Worm (Caenorhabditis elegans) whole organism, L3 larva: ENCODE measurements around the gene dcn-1.

Experiments
- R02D3.7 ChIP-seq: fragments of 150-350 bp; optimal IDR thresholded peaks from 2 replicates; lab custom pipeline; 2014; ENCODE audit warnings: missing biosample characterization, missing genetic modification characterization
- aly-2 ChIP-seq: fragments of 150-350 bp; optimal IDR thresholded peaks from 2 replicates; lab custom pipeline; 2014; ENCODE audit warnings: missing biosample characterization, missing genetic modification characterization
- ceh-28 ChIP-seq: fragments of 150-350 bp; optimal IDR thresholded peaks from 2 replicates; lab custom pipeline; 2014; ENCODE audit warnings: missing biosample characterization, missing genetic modification reagents, missing genetic modification characterization
- ceh-82 ChIP-seq: fragments of 150-350 bp; optimal IDR thresholded peaks from 2 replicates; lab custom pipeline; 2014; ENCODE audit warnings: missing biosample characterization, missing genetic modification characterization
- daf-12 ChIP-seq: fragments of 150-350 bp; optimal IDR thresholded peaks from 2 replicates; lab custom pipeline; 2014; ENCODE audit warnings: missing biosample characterization, missing genetic modification reagents, missing genetic modification characterization
- egl-27 ChIP-seq: sonication (generic microtip); optimal IDR thresholded peaks from 4 replicates; lab custom pipeline; 2017; ENCODE audit warnings: missing biosample characterization, missing genetic modification reagents, missing genetic modification characterization
- egl-5 ChIP-seq: fragments of 150-350 bp; optimal IDR thresholded peaks from 2 replicates; lab custom pipeline; 2017; ENCODE audit warnings: missing biosample characterization, missing genetic modification reagents, missing genetic modification characterization, inconsistent platforms
- elt-2 ChIP-seq: sonication (generic microtip); optimal IDR thresholded peaks from 2 replicates; lab custom pipeline; 2016; ENCODE audit warnings: missing genetic modification reagents, mild to moderate bottlenecking, missing genetic modification characterization, missing compliant biosample characterization
- elt-3 ChIP-seq, 3 experiments: fragments of 150-350 bp in 1 of 3; sonication (generic microtip) in 2 of 3; optimal IDR thresholded peaks; 2 replicates in 2 of 3; 4 replicates in 1 of 3; lab custom pipeline; 2014 to 2017; ENCODE audit warnings: missing biosample characterization in 3 of 3, missing genetic modification characterization in 3 of 3
- fkh-10 ChIP-seq: sonication (generic microtip); optimal IDR thresholded peaks from 2 replicates; lab custom pipeline; 2017; ENCODE audit warnings: missing biosample characterization, missing genetic modification reagents, missing genetic modification characterization
- fkh-2 ChIP-seq: fragments of 150-350 bp; optimal IDR thresholded peaks from 2 replicates; lab custom pipeline; 2014; ENCODE audit warnings: missing biosample characterization, missing genetic modification reagents, missing genetic modification characterization
- hmg-11 ChIP-seq: sonication (generic microtip); optimal IDR thresholded peaks from 2 replicates; lab custom pipeline; 2016; ENCODE audit warnings: missing genetic modification characterization, missing compliant biosample characterization
- lin-15B ChIP-seq: fragments of 150-350 bp; optimal IDR thresholded peaks from 2 replicates; lab custom pipeline; 2014; ENCODE audit warnings: missing biosample characterization, missing genetic modification characterization
- lin-39 ChIP-seq: fragments of 150-350 bp; optimal IDR thresholded peaks from 2 replicates; lab custom pipeline; 2018; ENCODE audit warnings: missing biosample characterization, missing genetic modification reagents, missing genetic modification characterization
- lsy-12 ChIP-seq: sonication (generic microtip); optimal IDR thresholded peaks from 2 replicates; lab custom pipeline; 2016; ENCODE audit warnings: mild to moderate bottlenecking, missing genetic modification characterization, missing compliant biosample characterization
- mdl-1 ChIP-seq: fragments of 150-350 bp; optimal IDR thresholded peaks from 2 replicates; lab custom pipeline; 2014; ENCODE audit warnings: missing biosample characterization, missing genetic modification characterization
- nfya-1 ChIP-seq: sonication (generic microtip); optimal IDR thresholded peaks from 2 replicates; lab custom pipeline; 2017; ENCODE audit warnings: missing genetic modification characterization, mild to moderate bottlenecking, missing compliant biosample characterization, antibody characterized with exemption, moderate library complexity; ENCODE audit not compliant: insufficient read depth
- nhr-11 ChIP-seq: fragments of 150-350 bp; optimal IDR thresholded peaks from 2 replicates; lab custom pipeline; 2014; ENCODE audit warnings: missing biosample characterization, missing genetic modification characterization
- nhr-12 ChIP-seq: fragments of 150-350 bp; optimal IDR thresholded peaks from 2 replicates; lab custom pipeline; 2014; ENCODE audit warnings: missing biosample characterization, missing genetic modification characterization
- nhr-23 ChIP-seq: fragments of 150-350 bp; optimal IDR thresholded peaks from 2 replicates; lab custom pipeline; 2014; ENCODE audit warnings: missing biosample characterization, missing genetic modification reagents, missing genetic modification characterization
- nhr-237 ChIP-seq: fragments of 150-350 bp; optimal IDR thresholded peaks from 2 replicates; lab custom pipeline; 2014; ENCODE audit warnings: missing biosample characterization, missing genetic modification characterization
- nhr-25 ChIP-seq: sonication (generic microtip); optimal IDR thresholded peaks from 2 replicates; lab custom pipeline; 2017; ENCODE audit warnings: missing biosample characterization, missing genetic modification characterization
- nhr-43 ChIP-seq: sonication (generic microtip); optimal IDR thresholded peaks from 2 replicates; lab custom pipeline; 2016; ENCODE audit warnings: mild to moderate bottlenecking, missing genetic modification characterization, missing compliant biosample characterization; ENCODE audit not compliant: poor library complexity, severe bottlenecking
- nhr-76 ChIP-seq: fragments of 150-350 bp; sonication (generic microtip); optimal IDR thresholded peaks from 5 replicates; lab custom pipeline; 2014; ENCODE audit warnings: missing biosample characterization, missing genetic modification characterization
- pha-4 ChIP-seq: fragments of 150-350 bp; optimal IDR thresholded peaks from 2 replicates; lab custom pipeline; 2014; ENCODE audit warnings: missing biosample characterization, missing genetic modification reagents, missing genetic modification characterization
- pqm-1 ChIP-seq: fragments of 150-350 bp; optimal IDR thresholded peaks from 2 replicates; lab custom pipeline; 2017; ENCODE audit warnings: missing biosample characterization, missing genetic modification characterization, inconsistent platforms
- sea-2 ChIP-seq: fragments of 150-350 bp; sonication (generic microtip); optimal IDR thresholded peaks from 4 replicates; lab custom pipeline; 2014; ENCODE audit warnings: missing biosample characterization, missing genetic modification reagents, missing genetic modification characterization
- snpc-4 ChIP-seq: fragments of 150-350 bp; optimal IDR thresholded peaks from 2 replicates; lab custom pipeline; 2014; ENCODE audit warnings: missing biosample characterization, missing genetic modification characterization
- tbx-2 ChIP-seq: sonication (generic microtip); optimal IDR thresholded peaks from 2 replicates; lab custom pipeline; 2016; ENCODE audit warnings: mild to moderate bottlenecking, missing genetic modification characterization, missing compliant biosample characterization
- unc-39 ChIP-seq: sonication (generic microtip); optimal IDR thresholded peaks from 4 replicates; lab custom pipeline; 2017; ENCODE audit warnings: missing biosample characterization, missing genetic modification characterization
- zag-1 ChIP-seq: fragments of 150-350 bp; optimal IDR thresholded peaks from 2 replicates; lab custom pipeline; 2014; ENCODE audit warnings: missing biosample characterization, missing genetic modification characterization

The dcn-1 gene

ce11 chrIII:4314502-4314901, 790 bp downstream of the dcn-1 start:
- peak; percentile 16 for TF ChIP-seq ceh-28 (tag; lab: Kevin White, UChicago)
- no peak for TF ChIP-seq aly-2 (tag; lab: Kevin White, UChicago)
- TF ChIP-seq elt-2 (tag; lab: Kevin White, UChicago) = peak; percentile 51
- no peak for TF ChIP-seq nhr-25

DNA sequence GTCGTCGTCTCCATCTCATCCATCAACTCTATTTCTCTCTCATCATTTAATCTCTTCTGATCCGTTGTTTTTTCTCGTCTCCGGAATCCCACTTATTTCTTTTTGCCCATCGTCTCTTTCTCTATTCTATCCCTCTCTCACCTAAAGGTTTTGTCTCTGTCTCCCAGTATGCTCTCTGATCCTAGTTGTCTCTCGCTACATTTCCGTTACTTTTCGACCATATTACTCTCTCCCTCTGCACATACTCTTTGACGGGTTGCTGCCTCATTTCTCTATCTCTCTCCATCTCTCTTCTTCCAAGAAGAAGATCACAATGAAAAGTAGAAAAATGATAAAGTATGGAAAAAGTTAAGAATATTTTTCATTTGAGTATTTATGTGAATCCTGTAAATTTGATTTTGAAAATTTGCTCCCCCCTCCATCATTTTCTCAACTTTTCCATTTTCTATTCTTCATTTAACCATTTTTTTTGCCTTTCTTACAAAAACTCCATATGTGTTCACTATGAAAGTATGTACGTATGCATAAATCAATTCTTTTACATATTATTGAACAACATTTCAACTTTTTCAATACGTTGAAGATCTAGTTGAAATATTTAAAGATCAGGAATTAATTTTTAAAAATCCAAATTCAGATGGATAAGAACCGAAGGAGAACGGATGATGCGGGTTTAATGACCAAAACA, 3.5 kb downstream of the dcn-1 start, which contains the start of gene tag-131:
Gene tag-131 (plus strand): TSS at position 638 of the 688 bp plus-strand sequence.
- TF ChIP-seq elt-3 (tag; optimal IDR thresholded peaks at IDR 0.05; lab: Kevin White, UChicago) (no peak), nfya-1 (tag; lab: Kevin White, UChicago) (peak; percentile 20), nhr-23 (tag; lab: Kevin White, UChicago) (peak; percentile 68), ceh-28 (tag; lab: Kevin White, UChicago) (peak; percentile 39)

- TF ChIP-seq pqm-1 (no peak), nfya-1 (tag; lab: Kevin White, UChicago) (no peak), fkh-2 (tag; lab: Kevin White, UChicago) (no peak), zag-1 (tag; lab: Kevin White, UChicago) (no peak)
Observed at ce11 chrIII:4320113-4320512, 6.4 kb downstream of the dcn-1 start, which contains the start of gene H38K22.6. TSS of gene H38K22.6 (plus strand) at chrIII:4320413.

DNA sequence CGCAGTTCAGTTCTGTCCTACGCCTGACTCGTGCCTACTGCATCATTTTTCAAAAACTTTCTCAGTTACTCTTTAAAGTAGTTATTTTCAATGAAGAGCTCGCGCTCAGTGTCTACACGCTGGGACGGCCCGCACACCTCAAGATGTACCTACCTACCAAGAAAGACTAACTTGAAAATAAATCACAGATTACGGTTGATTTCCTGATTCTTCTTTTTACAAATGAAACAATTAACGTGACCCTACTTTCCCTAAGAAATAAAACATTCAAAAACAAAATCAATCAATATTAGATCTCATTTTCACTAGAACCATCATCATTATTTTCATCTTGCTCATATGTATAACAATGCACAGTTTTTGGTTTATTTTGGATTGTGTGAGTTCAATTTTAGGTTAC, 7.7 kb downstream of the dcn-1 start, which contains the start of gene H38K22.7:
Gene H38K22.7 (plus strand): TSS at position 301 of the 400 bp plus-strand sequence.
- TF ChIP-seq snpc-4 (tag; lab: Kevin White, UChicago) = no peak
- no peak for TF ChIP-seq nhr-76
- no peak for TF ChIP-seq ceh-82 (tag; lab: Kevin White, UChicago)
- TF ChIP-seq nhr-237 = no peak
- TF ChIP-seq sea-2 = no peak
- TF ChIP-seq nhr-12 = no peak
- TF ChIP-seq R02D3.7 (tag; lab: Kevin White, UChicago) = no peak
- no peak for TF ChIP-seq daf-12
- TF ChIP-seq unc-39 (tag; lab: Kevin White, UChicago) = no peak
- TF ChIP-seq lsy-12 = no peak
- TF ChIP-seq fkh-10 = no peak
- TF ChIP-seq tbx-2 (tag; lab: Kevin White, UChicago) = no peak
- no peak for TF ChIP-seq egl-27 (tag; lab: Kevin White, UChicago)

ce11 chrIII:4323120-4323519, 9.4 kb downstream of the dcn-1 start:
- peak; percentile 62 for TF ChIP-seq egl-5 (tag; lab: Kevin White, UChicago)
- peak; percentile 16 for TF ChIP-seq snpc-4 (tag; lab: Kevin White, UChicago)
- peak; percentile 68 for TF ChIP-seq nfya-1 (tag; lab: Kevin White, UChicago)
- peak; percentile 39 for TF ChIP-seq lin-15B (tag; lab: Kevin White, UChicago)
- TF ChIP-seq pha-4 (tag; lab: Kevin White, UChicago) = peak; percentile 60
- peak; percentile 78 for TF ChIP-seq lin-39 (tag; lab: Kevin White, UChicago)
- peak; percentile 47 for TF ChIP-seq hmg-11 (tag; lab: Kevin White, UChicago)
- no peak for TF ChIP-seq elt-2 (tag; lab: Kevin White, UChicago)
- TF ChIP-seq nhr-43 (tag; lab: Kevin White, UChicago) = peak; percentile 8
- no peak for TF ChIP-seq nhr-11 (tag; lab: Kevin White, UChicago)

DNA sequence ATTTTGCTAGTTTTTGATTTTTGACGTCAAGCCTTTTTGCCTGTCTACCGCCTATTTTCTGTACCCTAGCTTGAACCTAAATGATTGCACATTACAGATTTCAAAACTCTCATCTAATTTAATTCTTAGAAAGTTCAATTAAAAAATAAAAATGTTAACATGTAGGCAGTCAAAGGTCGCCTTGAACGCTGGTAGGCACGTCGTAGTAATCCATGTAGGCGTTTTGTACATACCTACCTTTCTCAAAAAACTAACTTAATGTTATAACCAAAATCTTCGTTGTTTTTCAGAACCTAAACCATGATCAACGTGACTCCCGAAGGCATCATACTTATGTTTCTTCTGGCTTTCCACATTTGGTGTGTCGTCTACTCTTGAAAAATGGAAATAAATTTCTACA, 10.1 kb downstream of the dcn-1 start, which contains the start of gene H38K22.9:
Gene H38K22.9 (plus strand): TSS at position 301 of the 400 bp plus-strand sequence.
- TF ChIP-seq lin-15B (tag; lab: Kevin White, UChicago) (no peak), nhr-43 (tag; lab: Kevin White, UChicago) (peak; percentile 43), nhr-23 (tag; lab: Kevin White, UChicago) (peak; percentile 20), mdl-1 (tag; lab: Kevin White, UChicago) (no peak)
